Fruit fly (Drosophila melanogaster) whole organism, embryonic: ENCODE measurements around the gene se.

Experiments used
- ATbp ChIP-seq: fragments of 200-800 bp; sonication (Bioruptor generic); optimal IDR thresholded peaks from 2 replicates; lab custom pipeline; 2017; ENCODE audit warnings: missing biosample characterization, mild to moderate bottlenecking, missing genetic modification characterization, missing genetic modification reagents
- CG10209 ChIP-seq: fragments of 200-800 bp; sonication (Bioruptor generic); optimal IDR thresholded peaks from 3 replicates; lab custom pipeline; 2017; ENCODE audit warnings: missing biosample characterization, mild to moderate bottlenecking, missing genetic modification characterization, missing genetic modification reagents
- CG10543 ChIP-seq: fragments of 200-800 bp; sonication (Bioruptor generic); optimal IDR thresholded peaks from 3 replicates; lab custom pipeline; 2017; ENCODE audit warnings: missing biosample characterization, mild to moderate bottlenecking, missing genetic modification characterization, moderate library complexity
- CG11456 ChIP-seq: fragments of 200-800 bp; sonication (Bioruptor generic); IDR thresholded peaks from 3 replicates; pipeline ENCODE4 v1.3.6; 2022; ENCODE audit warnings: missing biosample characterization, missing genetic modification characterization
- CG11504 ChIP-seq: fragments of 200-800 bp; sonication (Bioruptor generic); optimal IDR thresholded peaks from 3 replicates; lab custom pipeline; 2019; ENCODE audit warnings: missing biosample characterization, mild to moderate bottlenecking, missing genetic modification characterization, moderate library complexity
- CG11695 ChIP-seq: fragments of 200-800 bp; sonication (Bioruptor generic); IDR thresholded peaks from 3 replicates; pipeline ENCODE4 v1.3.6; 2022; ENCODE audit warnings: missing biosample characterization, missing genetic modification characterization
- CG15601 ChIP-seq: fragments of 200-800 bp; sonication (Bioruptor generic); optimal IDR thresholded peaks from 3 replicates; lab custom pipeline; 2019; ENCODE audit warnings: missing biosample characterization, mild to moderate bottlenecking, missing genetic modification characterization, moderate library complexity
- CG16813 ChIP-seq: fragments of 200-800 bp; sonication (Bioruptor generic); IDR thresholded peaks from 3 replicates; pipeline ENCODE4 v1.3.6; 2022; ENCODE audit warnings: missing biosample characterization, missing genetic modification characterization; ENCODE audit not compliant: partially characterized antibody
- CG17568 ChIP-seq: fragments of 200-800 bp; sonication (Bioruptor generic); optimal IDR thresholded peaks from 2 replicates; lab custom pipeline; 2018; ENCODE audit warnings: missing biosample characterization, mild to moderate bottlenecking, missing genetic modification characterization, moderate library complexity
- CG17829 ChIP-seq: fragments of 200-800 bp; optimal IDR thresholded peaks from 2 replicates; lab custom pipeline; 2019; ENCODE audit warnings: missing biosample characterization, mild to moderate bottlenecking, missing genetic modification characterization, moderate library complexity
- CG2678 ChIP-seq: fragments of 200-800 bp; sonication (Bioruptor generic); optimal IDR thresholded peaks from 3 replicates; lab custom pipeline; 2019; ENCODE audit warnings: missing biosample characterization, mild to moderate bottlenecking, missing genetic modification characterization, moderate library complexity
- CG31224 ChIP-seq: fragments of 200-800 bp; sonication (Bioruptor generic); IDR thresholded peaks from 2 replicates; pipeline ENCODE4 v1.3.6; 2022; ENCODE audit warnings: missing biosample characterization, missing genetic modification characterization
- CG3995 ChIP-seq: fragments of 200-800 bp; sonication (Bioruptor generic); optimal IDR thresholded peaks from 3 replicates; lab custom pipeline; 2016; ENCODE audit warnings: missing biosample characterization, missing genetic modification characterization
- CG4328 ChIP-seq: fragments of 200-800 bp; sonication (Bioruptor generic); optimal IDR thresholded peaks from 3 replicates; lab custom pipeline; 2017; ENCODE audit warnings: missing biosample characterization, missing genetic modification reagents, missing genetic modification characterization
- CG4404 ChIP-seq: fragments of 200-800 bp; sonication (Bioruptor generic); IDR thresholded peaks from 2 replicates; pipeline ENCODE4 v1.3.6; 2022; ENCODE audit warnings: missing biosample characterization, missing genetic modification characterization
- CG5245 ChIP-seq: fragments of 200-800 bp; sonication (Bioruptor generic); optimal IDR thresholded peaks from 3 replicates; lab custom pipeline; 2016; ENCODE audit warnings: missing biosample characterization, missing genetic modification characterization
- CG6791 ChIP-seq: fragments of 200-800 bp; sonication (Bioruptor generic); IDR thresholded peaks from 3 replicates; pipeline ENCODE4 v1.3.6; 2022; ENCODE audit warnings: missing biosample characterization, missing genetic modification characterization; ENCODE audit not compliant: partially characterized antibody
- CG8089 ChIP-seq: fragments of 200-800 bp; sonication (Bioruptor generic); optimal IDR thresholded peaks from 3 replicates; lab custom pipeline; 2016; ENCODE audit warnings: missing biosample characterization, missing genetic modification characterization
- CrebB ChIP-seq: fragments of 200-800 bp; sonication (Bioruptor generic); optimal IDR thresholded peaks from 3 replicates; lab custom pipeline; 2018; ENCODE audit warnings: missing biosample characterization, mild to moderate bottlenecking, missing genetic modification characterization
- Ets65A ChIP-seq: fragments of 200-800 bp; sonication (Bioruptor generic); peaks from one replicate; lab custom pipeline; 2016; ENCODE audit warnings: missing biosample characterization, missing genetic modification characterization
- H15 ChIP-seq: fragments of 200-800 bp; sonication (Bioruptor generic); IDR thresholded peaks from 3 replicates; pipeline ENCODE4 v1.3.6; 2022; ENCODE audit warnings: missing biosample characterization, missing genetic modification characterization
- Hr51 ChIP-seq, 2 experiments: fragments of 200-800 bp; sonication (Bioruptor generic); optimal IDR thresholded peaks; 2 replicates in 1 of 2; 3 replicates in 1 of 2; lab custom pipeline; 2016 to 2018; ENCODE audit warnings: missing biosample characterization in 2 of 2, missing genetic modification characterization in 2 of 2, mild to moderate bottlenecking in 1 of 2, moderate library complexity in 1 of 2
- Med ChIP-seq: fragments of 200-800 bp; sonication (Bioruptor generic); peaks from one replicate; lab custom pipeline; 2016; ENCODE audit warnings: missing biosample characterization, missing genetic modification characterization, mild to moderate bottlenecking, inconsistent platforms, moderate library complexity
- NFAT ChIP-seq: fragments of 200-800 bp; sonication (Bioruptor generic); IDR thresholded peaks from 2 replicates; pipeline ENCODE4 v1.3.6; 2022; ENCODE audit warnings: missing biosample characterization, missing genetic modification characterization
- PHDP ChIP-seq: fragments of 200-800 bp; sonication (Bioruptor generic); optimal IDR thresholded peaks from 3 replicates; lab custom pipeline; 2018; ENCODE audit warnings: missing biosample characterization, mild to moderate bottlenecking, missing genetic modification characterization, moderate library complexity
- Pdp1 ChIP-seq, 2 experiments: fragments of 200-800 bp; sonication (Bioruptor generic); optimal IDR thresholded peaks; 3 replicates each; lab custom pipeline; 2016; ENCODE audit warnings: missing biosample characterization in 2 of 2, missing genetic modification characterization in 2 of 2, mild to moderate bottlenecking in 1 of 2, moderate library complexity in 1 of 2
- Ptx1 ChIP-seq: fragments of 200-800 bp; sonication (Bioruptor generic); IDR thresholded peaks from 2 replicates; pipeline ENCODE4 v1.3.6; 2022; ENCODE audit warnings: missing biosample characterization, missing genetic modification characterization
- Ravus ChIP-seq: fragments of 200-800 bp; sonication (Bioruptor generic); IDR thresholded peaks from 2 replicates; pipeline ENCODE4 v1.3.6; 2022; ENCODE audit warnings: missing biosample characterization, missing genetic modification characterization
- Ssrp ChIP-seq: fragments of 200-800 bp; sonication (Bioruptor generic); optimal IDR thresholded peaks from 2 replicates; lab custom pipeline; 2018; ENCODE audit warnings: missing biosample characterization, mild to moderate bottlenecking, missing genetic modification characterization, moderate library complexity
- bowl ChIP-seq: fragments of 200-800 bp; sonication (Bioruptor generic); IDR thresholded peaks from 2 replicates; pipeline ENCODE4 v1.3.6; 2022; ENCODE audit warnings: missing biosample characterization, missing genetic modification characterization
- bsh ChIP-seq, 2 experiments: fragments of 200-800 bp; sonication (Bioruptor generic); optimal IDR thresholded peaks; 2 replicates each; lab custom pipeline; 2017 to 2018; ENCODE audit warnings: mild to moderate bottlenecking in 2 of 2, missing biosample characterization in 2 of 2, missing genetic modification characterization in 2 of 2, moderate library complexity in 1 of 2
- chm ChIP-seq: fragments of 200-800 bp; sonication (Bioruptor generic); IDR thresholded peaks from 2 replicates; pipeline ENCODE4 v1.3.6; 2022; ENCODE audit warnings: missing biosample characterization, missing genetic modification characterization
- gem ChIP-seq: fragments of 200-800 bp; sonication (Bioruptor generic); optimal IDR thresholded peaks from 2 replicates; lab custom pipeline; 2019; ENCODE audit warnings: missing biosample characterization, mild to moderate bottlenecking, missing genetic modification characterization, moderate library complexity
- gsb ChIP-seq: fragments of 200-800 bp; sonication (Bioruptor generic); IDR thresholded peaks from 2 replicates; pipeline ENCODE4 v1.3.6; 2022; ENCODE audit warnings: missing biosample characterization, missing genetic modification characterization
- hb ChIP-seq: fragments of 200-800 bp; sonication (Bioruptor generic); IDR thresholded peaks from 3 replicates; pipeline ENCODE4 v1.3.6; 2022; ENCODE audit warnings: missing biosample characterization, missing genetic modification characterization; ENCODE audit not compliant: partially characterized antibody
- kay ChIP-seq: fragments of 200-800 bp; sonication (Bioruptor generic); optimal IDR thresholded peaks from 2 replicates; lab custom pipeline; 2016; ENCODE audit warnings: missing biosample characterization, missing genetic modification characterization
- knrl ChIP-seq: fragments of 200-800 bp; sonication (Bioruptor generic); IDR thresholded peaks from 3 replicates; pipeline ENCODE4 v1.3.6; 2022; ENCODE audit warnings: missing biosample characterization, missing genetic modification characterization; ENCODE audit not compliant: partially characterized antibody
- lola ChIP-seq, 3 experiments: fragments of >200 bp in 2 of 3; fragments of 200-800 bp in 1 of 3; sonication (Bioruptor generic) in 1 of 3; optimal IDR thresholded peaks; 2 replicates each; lab custom pipeline; 2017 to 2019; ENCODE audit warnings: missing biosample characterization in 3 of 3, missing genetic modification characterization in 3 of 3, mild to moderate bottlenecking in 1 of 3, moderate library complexity in 1 of 3
- nmo ChIP-seq: fragments of 200-800 bp; sonication (Bioruptor generic); optimal IDR thresholded peaks from 2 replicates; lab custom pipeline; 2018; ENCODE audit warnings: missing biosample characterization, mild to moderate bottlenecking, missing genetic modification characterization, moderate library complexity
- nom ChIP-seq: fragments of 200-800 bp; sonication (Bioruptor generic); optimal IDR thresholded peaks from 2 replicates; lab custom pipeline; 2017; ENCODE audit warnings: missing biosample characterization, missing genetic modification characterization, mild to moderate bottlenecking, moderate library complexity, missing genetic modification reagents
- onecut ChIP-seq: fragments of 200-800 bp; sonication (Bioruptor generic); IDR thresholded peaks from 2 replicates; pipeline ENCODE4 v1.3.6; 2022; ENCODE audit warnings: missing biosample characterization, missing genetic modification characterization
- pros ChIP-seq: fragments of 200-800 bp; sonication (Bioruptor generic); optimal IDR thresholded peaks from 3 replicates; lab custom pipeline; 2019; ENCODE audit warnings: missing biosample characterization, mild to moderate bottlenecking, missing genetic modification characterization, moderate library complexity
- rib ChIP-seq: fragments of 200-800 bp; sonication (Bioruptor generic); IDR thresholded peaks from 2 replicates; pipeline ENCODE4 v1.3.6; 2022; ENCODE audit warnings: missing biosample characterization, missing genetic modification characterization
- row ChIP-seq: fragments of 200-800 bp; sonication (Bioruptor generic); IDR thresholded peaks from 3 replicates; pipeline ENCODE4 v1.3.6; 2022; ENCODE audit warnings: missing biosample characterization, missing genetic modification characterization
- sens ChIP-seq: fragments of 200-800 bp; sonication (Bioruptor generic); peaks from one replicate; lab custom pipeline; 2016; ENCODE audit warnings: missing biosample characterization, missing genetic modification characterization
- sob ChIP-seq: fragments of 200-800 bp; sonication (Bioruptor generic); IDR thresholded peaks from 2 replicates; pipeline ENCODE4 v1.3.6; 2022; ENCODE audit warnings: missing biosample characterization, missing genetic modification characterization
- unc-4 ChIP-seq: fragments of 200-800 bp; sonication (Bioruptor generic); IDR thresholded peaks from 2 replicates; pipeline ENCODE4 v1.3.6; 2022; ENCODE audit warnings: missing biosample characterization, missing genetic modification characterization; ENCODE audit not compliant: partially characterized antibody

Gene se

DNA sequence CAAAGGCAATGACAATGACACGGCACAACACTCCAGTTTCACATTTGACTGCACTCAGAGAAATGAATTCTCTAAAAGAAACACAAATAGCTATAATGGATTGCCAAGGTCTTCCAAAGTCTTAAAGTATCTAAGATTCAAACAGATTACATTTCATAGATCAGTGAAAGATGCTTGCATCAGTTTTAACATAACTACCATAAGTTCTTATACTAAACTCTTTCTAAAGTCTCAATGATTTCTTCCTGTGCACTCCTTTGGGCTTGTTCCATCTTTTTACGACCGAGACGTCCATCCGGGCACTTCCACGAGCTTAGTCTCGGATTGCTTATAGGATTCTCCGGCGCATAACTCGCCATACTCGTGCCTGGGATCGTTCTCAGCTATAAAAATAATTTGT is 21.9 kb downstream of the se start (continued):
- no peak for TF ChIP-seq kay (GFP tag; lab: Kevin White, UChicago)
- peak; percentile 72 for TF ChIP-seq Med
- TF ChIP-seq gsb, result no peak
- TF ChIP-seq Pdp1 (GFP tag; optimal IDR thresholded peaks at IDR 0.05; lab: Kevin White, UChicago), result peak in 1 of 2 experiments; percentile 5
- peak; percentile 6 for TF ChIP-seq ATbp (GFP tag; lab: Kevin White, UChicago)
- TF ChIP-seq Ravus, result no peak
- no peak for TF ChIP-seq CG16813
- no peak for TF ChIP-seq Ets65A (GFP tag; lab: Kevin White, UChicago)
- peak; percentile 11 for TF ChIP-seq PHDP (tag; lab: Kevin White, UChicago)
- TF ChIP-seq row (GFP tag; lab: Robert Waterston, UW), result peak; percentile 46
- TF ChIP-seq CG4328, result no peak
- TF ChIP-seq bowl (GFP tag; lab: Robert Waterston, UW), result no peak
- no peak for TF ChIP-seq CG17568
- peak in 1 of 2 experiments; percentile 48 for TF ChIP-seq bsh (GFP tag; optimal IDR thresholded peaks at IDR 0.05; lab: Kevin White, UChicago)
- no peak for TF ChIP-seq CG4404 (GFP tag; lab: Robert Waterston, UW)
- TF ChIP-seq onecut (GFP tag; lab: Robert Waterston, UW), result no peak
- peak; percentile 20 for TF ChIP-seq CG17829 (tag; lab: Kevin White, UChicago)
- no peak for TF ChIP-seq CG8089 (GFP tag; lab: Kevin White, UChicago)
- no peak for TF ChIP-seq CG11695 (GFP tag; lab: Robert Waterston, UW)
- TF ChIP-seq CG6791 (GFP tag; lab: Robert Waterston, UW), result no peak
- no peak for TF ChIP-seq H15 (GFP tag; lab: Robert Waterston, UW)
- no peak for TF ChIP-seq knrl (GFP tag; lab: Robert Waterston, UW)
- TF ChIP-seq CG11504 (tag; lab: Kevin White, UChicago), result no peak
- TF ChIP-seq CG2678 (tag; lab: Kevin White, UChicago), result no peak
- TF ChIP-seq CG5245 (GFP tag; lab: Kevin White, UChicago), result no peak
- TF ChIP-seq hb (GFP tag; lab: Robert Waterston, UW), result no peak
- no peak for TF ChIP-seq nom (GFP tag; lab: Kevin White, UChicago)
- no peak for TF ChIP-seq CG11456 (GFP tag; lab: Robert Waterston, UW)
- TF ChIP-seq NFAT (GFP tag; lab: Robert Waterston, UW), result no peak
- TF ChIP-seq pros (GFP tag; lab: Kevin White, UChicago), result no peak
- TF ChIP-seq CG31224, result no peak
- no peak for TF ChIP-seq chm (GFP tag; lab: Robert Waterston, UW)
- TF ChIP-seq CG3995, result no peak
- TF ChIP-seq lola (GFP tag; optimal IDR thresholded peaks at IDR 0.05; lab: Kevin White, UChicago), result peak in 1 of 3 experiments; percentile 18
- peak; percentile 55 for TF ChIP-seq gem (tag; lab: Kevin White, UChicago)
- TF ChIP-seq unc-4 (GFP tag; lab: Robert Waterston, UW), result no peak
- TF ChIP-seq sob, result no peak
- peak; percentile 10 for TF ChIP-seq Ssrp (tag; lab: Kevin White, UChicago)
- no peak for TF ChIP-seq nmo (GFP tag; lab: Kevin White, UChicago)
- TF ChIP-seq CG10543 (GFP tag; lab: Kevin White, UChicago), result no peak
- no peak for TF ChIP-seq CG15601 (tag; lab: Kevin White, UChicago)
- no peak for TF ChIP-seq rib (GFP tag; lab: Robert Waterston, UW)
- TF ChIP-seq CG10209, result no peak
- TF ChIP-seq Hr51 (GFP tag; optimal IDR thresholded peaks at IDR 0.05; lab: Kevin White, UChicago), result peak in 1 of 2 experiments; percentile 27
- no peak for TF ChIP-seq CrebB (tag; lab: Kevin White, UChicago)
- no peak for TF ChIP-seq Ptx1
- peak; percentile 52 for TF ChIP-seq sens (GFP tag; lab: Kevin White, UChicago)
